Worm (Caenorhabditis elegans): ENCODE measurements around the gene srx-47.

- no peak for TF ChIP-seq unc-62 (GFP tag; optimal IDR thresholded peaks at IDR 0.05)
- no peak for TF ChIP-seq ceh-40 (GFP tag; IDR thresholded peaks at IDR 0.05)
- no peak for TF ChIP-seq aptf-2 (GFP tag; conservative IDR thresholded peaks at IDR 0.05)
- TF ChIP-seq unc-130 (GFP tag; optimal IDR thresholded peaks at IDR 0.05) = no peak
- TF ChIP-seq snpc-1.1 (tag; optimal IDR thresholded peaks at IDR 0.05; ENCODE audit: insufficient read depth) = no peak
Observed at ce11 chrV:9327691-9328090, 22.1 kb upstream of the srx-47 start.

Measured in whole organism, young adult.